Worm (Caenorhabditis elegans): Measurements from ENCODE around the gene nhr-94.
"Not testable (repeated sequence)": the region's sequence is repeated elsewhere in the genome, so short reads cannot be mapped to it uniquely, and the experiment has no call there.

Gene nhr-94

DNA sequence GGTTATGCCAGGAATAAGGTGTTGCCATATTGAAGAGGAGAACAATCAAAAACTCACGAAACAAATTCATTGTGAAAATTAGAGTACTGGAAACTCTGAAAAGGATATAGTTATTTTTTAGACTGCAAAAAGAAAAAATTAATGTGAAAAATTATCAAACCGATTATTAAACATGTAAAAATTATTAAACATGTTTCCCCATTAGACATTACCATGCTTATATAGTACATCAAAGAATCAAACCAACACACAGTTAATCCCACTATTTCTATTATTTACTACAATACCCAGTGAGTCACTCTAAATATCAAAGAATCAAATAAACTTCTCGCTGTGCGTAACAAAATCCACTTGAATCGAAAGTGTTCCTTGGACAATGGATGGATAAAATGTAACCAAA lies 26.9 kb upstream of the nhr-94 start, which contains the start of gene ZK105.13:
Gene ZK105.13 (minus strand): TSS at position 101 of the 400 bp plus-strand sequence.
- no peak for TF ChIP-seq dao-5 (tag; optimal IDR thresholded peaks at IDR 0.05)
- TF ChIP-seq him-1 (tag; optimal IDR thresholded peaks at IDR 0.05): no peak
- TF ChIP-seq W03F9.2 (tag; optimal IDR thresholded peaks at IDR 0.05): no peak

DNA sequence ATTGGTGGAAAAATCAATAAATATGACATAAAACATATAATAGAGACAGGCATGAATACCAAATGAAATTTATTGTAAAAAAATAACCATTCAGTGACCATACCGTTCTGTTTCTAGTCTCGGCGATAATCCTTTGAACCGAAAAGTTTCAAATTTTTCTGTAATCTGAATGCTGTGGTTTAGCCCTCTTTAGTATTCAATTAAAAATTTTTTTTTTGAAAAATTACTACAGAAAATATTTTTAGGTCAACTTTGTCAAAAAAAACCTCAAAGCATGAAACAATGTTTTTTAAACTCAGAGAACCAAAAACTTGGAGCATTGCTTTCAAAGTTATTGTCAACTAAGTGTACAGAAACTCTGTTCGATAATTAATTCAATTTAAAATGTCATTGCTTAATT lies 22.4 kb upstream of the nhr-94 start, which contains the start of gene ZK105.11:
Gene ZK105.11 (minus strand): TSS at position 101 of the 400 bp plus-strand sequence.
- TF ChIP-seq him-1 (tag; optimal IDR thresholded peaks at IDR 0.05) (no peak), W03F9.2 (tag; optimal IDR thresholded peaks at IDR 0.05) (no peak), dao-5 (tag; optimal IDR thresholded peaks at IDR 0.05) (no peak)

DNA sequence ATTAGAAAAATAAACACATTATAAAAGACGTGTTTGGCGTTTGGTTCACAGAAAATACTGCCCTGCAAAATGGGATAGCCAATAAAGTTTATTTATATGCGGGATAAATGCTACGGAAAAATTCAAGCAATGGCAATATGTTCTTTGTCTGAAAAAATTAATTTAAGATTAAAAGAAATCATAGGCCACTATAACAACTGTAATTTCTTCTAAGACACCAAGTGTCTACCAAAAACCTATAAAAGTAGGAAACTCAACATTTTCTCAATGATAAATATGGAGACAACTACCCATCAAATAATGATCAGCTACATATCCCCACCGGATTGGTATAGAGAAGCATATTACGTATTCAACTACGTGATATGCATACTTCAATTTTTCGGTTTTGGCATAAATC lies 19.2 kb upstream of the nhr-94 start, which contains the start of gene srw-3:
Gene srw-3 (plus strand): TSS at position 301 of the 400 bp plus-strand sequence.
- TF ChIP-seq W03F9.2 (tag; optimal IDR thresholded peaks at IDR 0.05) (no peak), dao-5 (tag; optimal IDR thresholded peaks at IDR 0.05) (no peak), him-1 (tag; optimal IDR thresholded peaks at IDR 0.05) (no peak)

DNA sequence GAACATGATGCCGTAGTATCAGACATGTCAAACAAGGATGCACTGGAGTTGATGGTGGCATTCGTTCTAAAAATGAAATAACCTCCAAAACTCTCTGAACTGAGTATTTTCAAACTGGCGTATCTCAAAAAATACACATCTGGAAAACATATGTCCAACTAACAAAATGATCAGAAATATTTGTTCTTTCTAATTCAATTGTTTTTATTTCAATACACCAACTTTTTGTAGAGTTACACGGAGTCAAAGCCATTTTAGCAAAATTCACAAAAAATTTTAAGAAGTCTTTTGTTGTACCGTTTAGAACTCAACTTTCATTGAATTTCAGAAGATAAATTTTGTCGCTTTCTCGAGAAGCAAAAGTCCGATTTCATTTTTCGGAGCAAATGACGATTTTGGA lies 17.4 kb upstream of the nhr-94 start, which contains the start of gene srsx-40:
Gene srsx-40 (minus strand): TSS at position 101 of the 400 bp plus-strand sequence.
- TF ChIP-seq W03F9.2, dao-5, him-1 (tag; optimal IDR thresholded peaks at IDR 0.05): not testable (repeated sequence)

DNA sequence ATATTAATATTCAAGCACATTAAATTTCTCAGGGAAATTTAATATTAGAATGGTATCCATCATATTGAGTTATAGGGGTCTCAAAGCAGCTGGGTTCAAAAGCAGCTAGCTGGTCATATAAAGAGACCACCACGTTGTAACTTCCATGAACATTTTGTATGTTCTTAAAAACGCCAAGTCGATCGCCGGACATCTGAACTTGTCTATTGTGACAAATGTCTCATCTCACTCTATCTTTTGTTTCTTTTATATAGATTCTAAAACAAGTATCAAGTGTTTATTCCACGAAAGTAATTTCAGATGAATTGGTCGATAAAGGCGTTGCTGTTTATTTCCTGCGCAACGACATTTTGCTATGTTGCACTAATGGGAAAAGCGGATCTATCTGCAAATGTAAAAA lies 10.7 kb upstream of the nhr-94 start, which contains the start of gene ZK105.3:
Gene ZK105.3 (plus strand): TSS at position 301 of the 400 bp plus-strand sequence.
- TF ChIP-seq dao-5 (tag; optimal IDR thresholded peaks at IDR 0.05) (no peak), W03F9.2 (tag; optimal IDR thresholded peaks at IDR 0.05) (no peak), him-1 (tag; optimal IDR thresholded peaks at IDR 0.05) (no peak)

DNA sequence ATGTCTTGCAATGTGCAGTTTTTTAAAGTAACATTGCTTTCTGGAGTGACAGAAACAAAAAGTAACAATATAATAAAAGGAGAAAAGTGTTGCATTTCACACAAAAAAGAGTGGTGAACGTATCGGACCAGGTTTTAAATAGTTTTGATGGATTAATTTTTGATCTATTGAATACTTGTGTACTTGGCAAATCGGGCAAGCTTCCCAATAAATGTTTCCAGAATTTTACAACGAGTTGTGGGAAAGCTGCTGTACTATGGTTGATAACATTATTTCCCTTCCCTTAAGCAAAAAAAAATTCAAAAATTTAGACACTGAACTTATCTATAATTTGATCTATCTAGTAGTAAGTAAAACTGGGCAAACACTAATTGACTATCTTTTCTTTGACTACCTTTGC lies 7.3 kb upstream of the nhr-94 start, which contains the start of gene C12D5.10:
Gene C12D5.10 (minus strand): TSS at position 101 of the 400 bp plus-strand sequence.
- no peak for TF ChIP-seq dao-5 (tag; optimal IDR thresholded peaks at IDR 0.05)
- no peak for TF ChIP-seq W03F9.2 (tag; optimal IDR thresholded peaks at IDR 0.05)
- no peak for TF ChIP-seq him-1 (tag; optimal IDR thresholded peaks at IDR 0.05)

DNA sequence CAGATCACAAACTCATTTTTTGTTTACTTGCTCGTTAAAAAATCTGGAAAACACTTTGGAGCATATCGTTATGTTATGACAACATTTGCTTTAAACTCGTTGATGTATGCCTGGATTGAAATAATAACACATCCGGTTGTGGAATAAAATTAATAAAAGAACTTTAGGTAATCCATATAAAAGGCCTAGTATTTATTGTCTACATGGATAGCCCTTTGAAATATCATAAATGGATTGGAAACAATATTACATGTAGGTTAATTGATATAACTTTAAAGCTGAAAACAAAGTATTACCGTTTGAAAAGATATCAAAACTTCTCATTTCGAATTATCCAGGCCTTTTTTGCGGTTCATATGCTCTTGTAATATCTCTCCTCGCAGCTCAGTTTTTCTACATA lies 4.5 kb upstream of the nhr-94 start:
- TF ChIP-seq W03F9.2 (tag; optimal IDR thresholded peaks at IDR 0.05): no peak
- TF ChIP-seq dao-5 (tag; optimal IDR thresholded peaks at IDR 0.05): no peak
- TF ChIP-seq him-1 (tag; optimal IDR thresholded peaks at IDR 0.05): no peak

DNA sequence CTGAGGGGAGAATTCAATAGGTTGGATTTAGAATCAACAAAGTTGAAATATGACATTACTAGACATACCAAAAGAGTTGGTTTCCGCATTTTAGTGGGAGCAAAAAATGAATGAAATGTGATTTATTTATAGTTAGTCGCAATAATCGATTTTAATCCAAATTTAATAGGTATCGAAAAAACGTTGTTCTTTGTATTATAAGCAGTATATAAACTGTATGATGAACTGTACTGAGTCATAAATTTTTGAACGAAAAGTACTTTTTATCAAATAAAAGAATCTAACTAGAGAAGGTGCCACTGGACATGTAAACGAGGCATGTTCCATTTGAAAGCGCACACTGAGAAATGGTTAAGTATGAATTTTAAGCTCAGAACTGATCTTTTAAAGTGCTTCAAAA lies 3.8 kb upstream of the nhr-94 start, which contains the start of gene C12D5.9:
Gene C12D5.9 (minus strand): TSS at position 101 of the 400 bp plus-strand sequence.
- TF ChIP-seq him-1 (tag; optimal IDR thresholded peaks at IDR 0.05) (no peak), W03F9.2 (tag; optimal IDR thresholded peaks at IDR 0.05) (no peak), dao-5 (tag; optimal IDR thresholded peaks at IDR 0.05) (no peak)

DNA sequence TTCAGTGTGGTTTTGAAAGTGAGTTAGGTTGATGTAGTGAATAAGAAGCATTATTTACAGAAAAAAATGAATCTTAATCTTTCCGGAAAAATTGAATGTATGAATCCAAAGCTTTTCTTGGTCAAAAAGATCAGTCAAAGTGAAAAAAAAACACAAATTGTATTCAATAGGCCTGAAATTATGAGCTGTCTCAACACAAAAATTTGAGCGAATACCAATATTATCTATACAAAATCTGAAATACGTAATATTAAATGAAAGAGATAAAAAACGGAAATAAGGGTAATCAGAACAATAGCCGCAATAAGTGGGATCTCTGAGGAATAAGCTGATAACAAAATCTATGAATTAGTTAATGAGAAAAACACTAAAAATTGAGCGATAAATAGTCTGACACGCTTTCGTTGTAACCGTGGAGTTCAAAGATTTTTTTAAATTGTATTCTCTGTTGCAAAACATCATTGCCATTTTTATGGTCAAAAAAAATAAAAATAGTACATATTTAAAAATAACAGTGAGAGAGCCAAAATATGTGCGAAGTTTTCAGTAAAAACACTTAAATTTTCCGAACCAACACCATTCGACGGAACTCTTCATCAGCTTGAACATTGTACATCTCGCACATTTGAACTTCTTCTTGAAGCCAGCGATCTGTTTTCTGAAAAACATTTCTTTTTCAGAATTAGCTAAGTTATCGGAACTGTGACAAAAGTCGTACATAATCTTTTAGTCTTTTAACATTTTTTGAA lies 2.1 kb downstream of the nhr-94 start, which contains the start of gene sre-11:
Gene sre-11 (minus strand): TSS at position 51 of the 749 bp plus-strand sequence.
- TF ChIP-seq dao-5 (tag; optimal IDR thresholded peaks at IDR 0.05): no peak
- no peak for TF ChIP-seq W03F9.2 (tag; optimal IDR thresholded peaks at IDR 0.05)
- TF ChIP-seq him-1 (tag; optimal IDR thresholded peaks at IDR 0.05): no peak

DNA sequence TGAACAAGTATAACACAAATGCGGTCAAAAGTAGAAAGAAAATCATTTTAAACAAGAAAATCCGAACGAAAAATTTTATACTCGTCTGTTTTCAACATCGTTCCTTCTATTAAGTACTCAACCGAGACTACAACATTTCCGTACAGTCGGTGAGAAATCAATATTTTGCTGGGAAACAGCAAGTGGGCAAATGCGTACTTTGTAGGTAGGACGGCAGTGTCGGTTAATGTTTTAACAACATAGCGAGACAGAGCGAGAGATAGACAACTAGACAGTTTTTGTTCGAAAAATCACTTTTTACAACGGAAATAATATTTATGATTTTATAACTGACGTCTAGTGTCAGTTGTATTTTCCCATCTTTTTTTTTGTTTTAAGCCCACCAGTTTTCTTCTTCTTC lies 4.7 kb downstream of the nhr-94 start, which contains the start of gene cyp-33A1:
Gene cyp-33A1 (minus strand): TSS at position 72 of the 400 bp plus-strand sequence.
- TF ChIP-seq him-1 (tag; optimal IDR thresholded peaks at IDR 0.05): no peak
- TF ChIP-seq W03F9.2 (tag; optimal IDR thresholded peaks at IDR 0.05): no peak
- TF ChIP-seq dao-5 (tag; optimal IDR thresholded peaks at IDR 0.05): no peak

DNA sequence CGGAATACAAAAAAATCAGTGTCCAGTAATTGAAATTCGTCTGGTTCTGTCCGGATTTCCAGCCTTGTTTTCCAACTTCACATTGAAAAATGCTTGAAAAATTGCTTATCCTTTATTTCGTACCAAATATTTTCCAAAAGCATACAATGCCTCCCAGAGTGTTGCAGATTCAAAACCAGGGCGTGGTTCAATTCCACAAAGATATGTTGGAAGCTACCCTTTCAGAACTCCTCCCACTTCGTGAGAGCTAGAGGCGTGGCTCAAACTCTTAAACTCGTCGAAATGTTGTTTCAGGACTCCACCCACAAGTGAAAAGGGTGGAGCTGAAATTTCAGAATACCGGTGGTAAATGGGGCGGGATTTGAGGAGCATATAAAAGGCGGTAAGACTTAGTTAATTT lies 10.2 kb downstream of the nhr-94 start, which contains the start of gene C12D5.3:
Gene C12D5.3 (plus strand): TSS at position 301 of the 400 bp plus-strand sequence.
- TF ChIP-seq W03F9.2 (tag; optimal IDR thresholded peaks at IDR 0.05): no peak
- TF ChIP-seq dao-5 (tag; optimal IDR thresholded peaks at IDR 0.05): no peak
- TF ChIP-seq him-1 (tag; optimal IDR thresholded peaks at IDR 0.05): no peak

DNA sequence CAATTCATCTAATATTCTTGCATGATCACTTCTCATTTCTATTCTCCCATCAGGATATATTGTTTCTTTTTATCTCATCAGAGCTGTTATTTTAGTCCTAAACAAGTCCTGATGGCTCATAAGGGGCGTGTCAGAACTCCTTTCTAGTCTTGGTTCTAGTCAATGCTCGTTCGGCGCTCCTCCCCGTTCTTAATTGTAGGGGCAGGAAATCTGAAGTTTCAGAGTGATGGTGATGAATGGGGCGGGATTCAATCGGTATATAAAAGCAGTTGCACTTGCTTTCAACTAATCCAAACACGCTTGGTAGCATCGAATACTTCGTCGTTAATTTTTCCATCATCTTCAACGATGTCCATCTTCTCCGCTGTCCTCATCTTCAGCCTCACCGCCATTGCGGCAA lies 13.9 kb downstream of the nhr-94 start, which contains the start of gene C12D5.4:
Gene C12D5.4 (plus strand): TSS at position 301 of the 400 bp plus-strand sequence.
- TF ChIP-seq W03F9.2 (tag; optimal IDR thresholded peaks at IDR 0.05) (no peak), dao-5 (tag; optimal IDR thresholded peaks at IDR 0.05) (no peak), him-1 (tag; optimal IDR thresholded peaks at IDR 0.05) (no peak)

DNA sequence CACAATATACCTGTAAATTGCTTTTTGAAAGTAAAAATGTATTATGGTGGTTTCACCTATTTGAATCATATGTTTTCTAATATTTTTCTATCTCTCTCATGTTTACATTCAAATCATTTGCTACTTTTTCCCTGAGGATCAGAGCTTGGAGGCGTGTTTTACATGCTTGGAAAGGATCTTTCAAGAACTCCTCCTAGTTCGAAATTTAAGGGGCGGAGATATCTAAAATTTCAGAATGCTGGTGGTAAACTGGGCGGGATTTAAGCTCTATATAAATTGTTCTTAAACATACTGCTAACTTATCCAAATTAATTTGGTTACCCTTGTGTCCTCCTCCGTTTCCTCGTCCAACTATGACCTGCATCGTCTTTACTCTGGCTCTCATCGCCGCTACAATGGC lies 18.2 kb downstream of the nhr-94 start, which contains the start of gene C12D5.5:
Gene C12D5.5 (plus strand): TSS at position 301 of the 400 bp plus-strand sequence.
- no peak for TF ChIP-seq dao-5 (tag; optimal IDR thresholded peaks at IDR 0.05)
- no peak for TF ChIP-seq him-1 (tag; optimal IDR thresholded peaks at IDR 0.05)
- no peak for TF ChIP-seq W03F9.2 (tag; optimal IDR thresholded peaks at IDR 0.05)

DNA sequence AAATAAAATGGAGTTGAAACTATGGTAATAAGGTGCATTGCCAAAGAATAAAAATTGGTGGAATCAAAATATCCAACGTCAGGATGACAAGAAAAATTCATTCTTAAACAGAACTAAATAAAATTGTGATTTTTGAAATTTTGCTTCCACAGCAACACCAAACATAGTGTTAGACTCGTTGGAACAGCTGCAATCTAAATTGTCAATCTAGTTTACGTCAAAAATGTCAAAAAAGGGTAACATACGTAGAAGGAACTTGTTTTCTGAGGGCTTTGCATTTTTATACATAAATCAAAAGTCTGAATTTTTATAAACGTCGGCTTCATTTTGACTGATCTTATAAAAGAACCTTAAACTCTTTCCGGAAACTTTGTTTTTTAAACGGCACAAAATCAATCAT lies 32.6 kb downstream of the nhr-94 start, which contains the start of gene srh-200:
Gene srh-200 (minus strand): TSS at position 101 of the 400 bp plus-strand sequence.
- no peak for TF ChIP-seq W03F9.2 (tag; optimal IDR thresholded peaks at IDR 0.05)
- no peak for TF ChIP-seq dao-5 (tag; optimal IDR thresholded peaks at IDR 0.05)
- TF ChIP-seq him-1 (tag; optimal IDR thresholded peaks at IDR 0.05): no peak

Data from whole organism, L4/young adult.